Worm (Caenorhabditis elegans) whole organism, L2 larva: Measurements from ENCODE around the gene F07C6.3.

Experiments
- C34F6.9 ChIP-seq: fragments of 150-350 bp; optimal IDR thresholded peaks from 2 replicates; lab custom pipeline; 2014; ENCODE audit warnings: missing biosample characterization, missing genetic modification characterization
- F13H6.1 ChIP-seq: sonication (generic microtip); optimal IDR thresholded peaks from 2 replicates; lab custom pipeline; 2016; ENCODE audit warnings: missing genetic modification characterization, missing compliant biosample characterization
- alr-1 ChIP-seq: fragments of 150-350 bp; optimal IDR thresholded peaks from 2 replicates; lab custom pipeline; 2014; ENCODE audit warnings: missing biosample characterization, missing genetic modification characterization
- aly-2 ChIP-seq: fragments of 150-350 bp; optimal IDR thresholded peaks from 2 replicates; lab custom pipeline; 2014; ENCODE audit warnings: missing biosample characterization, missing genetic modification characterization
- ama-1 ChIP-seq: fragments of 150-350 bp; optimal IDR thresholded peaks from 2 replicates; lab custom pipeline; 2018; ENCODE audit warnings: inconsistent platforms
- blmp-1 ChIP-seq: sonication (generic microtip); optimal IDR thresholded peaks from 2 replicates; lab custom pipeline; 2017; ENCODE audit warnings: missing genetic modification characterization, mild to moderate bottlenecking, missing compliant biosample characterization, antibody characterized with exemption, moderate library complexity; ENCODE audit not compliant: insufficient read depth
- ceh-16 ChIP-seq: fragments of 150-350 bp; optimal IDR thresholded peaks from 2 replicates; lab custom pipeline; 2014; ENCODE audit warnings: missing biosample characterization, missing genetic modification characterization
- ceh-82 ChIP-seq: fragments of 150-350 bp; optimal IDR thresholded peaks from 2 replicates; lab custom pipeline; 2014; ENCODE audit warnings: missing biosample characterization, missing genetic modification characterization
- crh-2 ChIP-seq: sonication (generic microtip); optimal IDR thresholded peaks from 2 replicates; lab custom pipeline; 2017; ENCODE audit warnings: missing biosample characterization, missing genetic modification characterization
- egl-27 ChIP-seq: sonication (generic microtip); optimal IDR thresholded peaks from 3 replicates; lab custom pipeline; 2017; ENCODE audit warnings: missing biosample characterization, missing genetic modification reagents, missing genetic modification characterization
- elt-1 ChIP-seq: fragments of 150-350 bp; optimal IDR thresholded peaks from 2 replicates; lab custom pipeline; 2014; ENCODE audit warnings: missing biosample characterization, missing genetic modification characterization
- elt-3 ChIP-seq: sonication (generic microtip); optimal IDR thresholded peaks from 2 replicates; lab custom pipeline; 2017; ENCODE audit warnings: missing biosample characterization, missing genetic modification characterization
- fos-1 ChIP-seq: fragments of 150-350 bp; optimal IDR thresholded peaks from 2 replicates; lab custom pipeline; 2014; ENCODE audit warnings: missing biosample characterization, missing genetic modification characterization
- gmeb-1 ChIP-seq: fragments of 150-350 bp; optimal IDR thresholded peaks from 2 replicates; lab custom pipeline; 2014; ENCODE audit warnings: missing biosample characterization, missing genetic modification characterization
- lin-11 ChIP-seq: fragments of 150-350 bp; sonication (generic microtip); optimal IDR thresholded peaks from 2 replicates; lab custom pipeline; 2014; ENCODE audit warnings: missing biosample characterization, missing genetic modification characterization, inconsistent platforms, mixed read lengths
- lin-13 ChIP-seq: fragments of 150-350 bp; optimal IDR thresholded peaks from 2 replicates; lab custom pipeline; 2014; ENCODE audit warnings: missing biosample characterization, missing genetic modification reagents, missing genetic modification characterization
- lin-39 ChIP-seq: fragments of 150-350 bp; optimal IDR thresholded peaks from 2 replicates; lab custom pipeline; 2014; ENCODE audit warnings: missing biosample characterization, missing genetic modification reagents, missing genetic modification characterization
- mab-5 ChIP-seq: fragments of 150-350 bp; optimal IDR thresholded peaks from 2 replicates; lab custom pipeline; 2014; ENCODE audit warnings: missing biosample characterization, missing genetic modification characterization
- mbf-1 ChIP-seq: sonication (generic microtip); optimal IDR thresholded peaks from 2 replicates; lab custom pipeline; 2017; ENCODE audit warnings: missing biosample characterization, missing genetic modification characterization
- mdl-1 ChIP-seq, 2 experiments: fragments of 150-350 bp in 1 of 2; sonication (generic microtip) in 1 of 2; optimal IDR thresholded peaks; 2 replicates each; lab custom pipeline; 2017; ENCODE audit warnings: missing biosample characterization in 2 of 2, missing genetic modification characterization in 2 of 2
- nhr-11 ChIP-seq: fragments of 150-350 bp; optimal IDR thresholded peaks from 2 replicates; lab custom pipeline; 2014; ENCODE audit warnings: missing biosample characterization, missing genetic modification characterization
- nhr-129 ChIP-seq: fragments of 150-350 bp; optimal IDR thresholded peaks from 2 replicates; lab custom pipeline; 2014; ENCODE audit warnings: missing biosample characterization, missing genetic modification characterization
- nhr-21 ChIP-seq: fragments of 150-350 bp; optimal IDR thresholded peaks from 2 replicates; lab custom pipeline; 2014; ENCODE audit warnings: missing biosample characterization, missing genetic modification characterization
- nhr-23 ChIP-seq: fragments of 150-350 bp; optimal IDR thresholded peaks from 2 replicates; lab custom pipeline; 2014; ENCODE audit warnings: missing biosample characterization, missing genetic modification reagents, missing genetic modification characterization
- nhr-237 ChIP-seq: fragments of 150-350 bp; optimal IDR thresholded peaks from 2 replicates; lab custom pipeline; 2014; ENCODE audit warnings: missing biosample characterization, missing genetic modification characterization
- nhr-25 ChIP-seq: fragments of 150-350 bp; sonication (generic microtip); optimal IDR thresholded peaks from 3 replicates; lab custom pipeline; 2014; ENCODE audit warnings: missing biosample characterization, missing genetic modification characterization
- nhr-6 ChIP-seq: fragments of 150-350 bp; optimal IDR thresholded peaks from 2 replicates; lab custom pipeline; 2014; ENCODE audit warnings: missing biosample characterization, missing genetic modification characterization
- peb-1 ChIP-seq: fragments of 150-350 bp; optimal IDR thresholded peaks from 2 replicates; lab custom pipeline; 2014; ENCODE audit warnings: missing biosample characterization, missing genetic modification characterization
- sem-4 ChIP-seq: fragments of 150-350 bp; optimal IDR thresholded peaks from 2 replicates; lab custom pipeline; 2014; ENCODE audit warnings: missing biosample characterization, missing genetic modification reagents, missing genetic modification characterization
- sma-3 ChIP-seq: sonication (generic microtip); optimal IDR thresholded peaks from 2 replicates; lab custom pipeline; 2016; ENCODE audit warnings: missing genetic modification reagents, missing genetic modification characterization, missing compliant biosample characterization
- snpc-4 ChIP-seq: fragments of 150-350 bp; optimal IDR thresholded peaks from 2 replicates; lab custom pipeline; 2014; ENCODE audit warnings: missing biosample characterization, missing genetic modification characterization
- unc-39 ChIP-seq: fragments of 150-350 bp; optimal IDR thresholded peaks from 2 replicates; lab custom pipeline; 2014; ENCODE audit warnings: missing biosample characterization, missing genetic modification characterization
- unc-55 ChIP-seq: fragments of 150-350 bp; sonication (generic microtip); optimal IDR thresholded peaks from 3 replicates; lab custom pipeline; 2014; ENCODE audit warnings: missing biosample characterization, missing genetic modification reagents, missing genetic modification characterization
- unc-62 ChIP-seq: fragments of 150-350 bp; optimal IDR thresholded peaks from 2 replicates; lab custom pipeline; 2014; ENCODE audit warnings: missing biosample characterization, missing genetic modification reagents, missing genetic modification characterization
- zag-1 ChIP-seq: fragments of 150-350 bp; optimal IDR thresholded peaks from 2 replicates; lab custom pipeline; 2014; ENCODE audit warnings: missing biosample characterization, missing genetic modification characterization
- ztf-1 ChIP-seq: fragments of 200-800 bp; sonication (Bioruptor generic); conservative IDR thresholded peaks from 2 replicates; pipeline ENCODE4 v1.3.6; 2022; ENCODE audit warnings: missing genetic modification characterization, missing compliant biosample characterization
- ztf-4 ChIP-seq: fragments of 150-350 bp; optimal IDR thresholded peaks from 2 replicates; lab custom pipeline; 2014; ENCODE audit warnings: missing biosample characterization, missing genetic modification characterization

The F07C6.3 gene

DNA sequence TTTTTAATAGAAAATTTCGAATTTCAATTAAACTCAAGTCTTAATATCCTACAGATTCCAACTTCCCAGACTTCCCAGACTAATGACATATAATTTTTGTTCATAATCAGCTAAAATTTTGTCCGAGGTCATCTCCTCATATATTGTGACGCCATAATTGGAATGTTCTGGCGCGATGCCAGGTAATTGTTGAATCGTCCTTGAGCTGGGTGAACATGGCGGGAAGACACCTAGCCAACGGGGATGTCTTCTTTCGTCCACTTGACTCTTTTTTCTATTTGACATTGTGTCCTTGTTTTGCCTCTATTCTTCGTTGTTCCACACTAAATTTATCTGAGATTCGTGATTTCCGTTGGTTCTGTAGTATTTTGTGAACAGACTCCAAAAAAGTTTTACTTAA, 7.8 kb downstream of the F07C6.3 start:
- no peak for TF ChIP-seq aly-2 (tag; lab: Kevin White, UChicago)
- no peak for TF ChIP-seq ceh-16
- no peak for TF ChIP-seq C34F6.9 (tag; lab: Kevin White, UChicago)
- TF ChIP-seq elt-1 (tag; lab: Kevin White, UChicago), result no peak
- no peak for TF ChIP-seq egl-27 (tag; lab: Kevin White, UChicago)
- TF ChIP-seq lin-13 (GFP tag; lab: Kevin White, UChicago), result no peak
- no peak for TF ChIP-seq nhr-6 (tag; lab: Kevin White, UChicago)
- TF ChIP-seq nhr-25 (tag; lab: Kevin White, UChicago), result no peak
- no peak for TF ChIP-seq unc-62

DNA sequence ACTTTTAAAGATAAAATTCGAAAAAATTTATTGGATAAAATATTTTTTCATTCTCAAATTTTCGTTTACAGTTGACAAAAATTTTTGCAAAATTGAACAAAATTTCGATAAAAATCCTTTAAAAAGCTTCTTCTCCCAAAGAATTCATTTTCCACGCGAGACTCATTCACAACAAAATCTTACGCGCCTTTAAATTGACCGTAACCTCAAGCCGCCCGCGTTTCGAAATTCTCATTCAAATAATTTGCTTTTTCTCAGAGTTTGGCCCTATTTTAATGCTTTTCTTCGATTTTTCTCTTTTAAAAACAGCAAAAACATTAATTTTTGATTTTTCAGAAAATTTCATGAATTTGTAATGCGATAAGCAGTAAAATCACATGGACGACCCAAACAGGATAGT, 16.6 kb downstream of the F07C6.3 start, which contains the start of gene F07C6.4:
Gene F07C6.4, plus strand, starts transcription at position 330 of the 400 bp plus-strand sequence.
- no peak for TF ChIP-seq blmp-1 (tag; lab: Kevin White, UChicago)
- no peak for TF ChIP-seq nhr-21 (tag; lab: Kevin White, UChicago)
- TF ChIP-seq unc-39 (tag; lab: Kevin White, UChicago), result no peak
- no peak for TF ChIP-seq mab-5 (tag; lab: Kevin White, UChicago)
- TF ChIP-seq lin-39 (tag; lab: Kevin White, UChicago), result no peak
- no peak for TF ChIP-seq egl-27 (tag; lab: Kevin White, UChicago)
- TF ChIP-seq snpc-4 (tag; lab: Kevin White, UChicago), result no peak
- TF ChIP-seq nhr-237 (tag; lab: Kevin White, UChicago), result no peak
- no peak for TF ChIP-seq ztf-4 (tag; lab: Kevin White, UChicago)
- TF ChIP-seq nhr-6 (tag; lab: Kevin White, UChicago), result no peak
- no peak for TF ChIP-seq mbf-1 (tag; lab: Kevin White, UChicago)
- TF ChIP-seq alr-1 (tag; lab: Kevin White, UChicago), result no peak
- TF ChIP-seq lin-13 (GFP tag; lab: Kevin White, UChicago), result no peak
- TF ChIP-seq mdl-1 (tag; optimal IDR thresholded peaks at IDR 0.05; lab: Kevin White, UChicago), result no peak
- TF ChIP-seq fos-1, result no peak
- TF ChIP-seq elt-3 (tag; lab: Kevin White, UChicago), result no peak
- TF ChIP-seq ceh-82, result no peak

DNA sequence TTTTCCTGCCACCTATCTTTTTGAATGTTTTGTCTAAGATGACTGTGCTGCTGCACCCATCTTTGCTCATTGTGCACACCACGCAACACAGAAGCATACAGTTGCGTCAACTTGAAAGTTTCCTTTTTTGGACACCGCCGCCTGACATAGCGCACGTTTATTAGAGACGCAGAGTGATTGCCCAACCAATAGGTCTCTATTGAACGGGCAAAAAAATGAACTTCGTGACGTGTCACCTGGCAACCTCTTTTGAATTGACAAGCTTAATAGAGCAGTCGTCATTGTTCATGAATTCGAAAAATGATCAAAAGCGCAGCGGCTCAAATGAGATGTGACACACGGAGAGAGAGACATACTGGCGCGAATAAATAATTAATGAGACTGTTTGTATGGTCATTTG, 22.5 kb downstream of the F07C6.3 start:
- TF ChIP-seq gmeb-1 (tag; lab: Kevin White, UChicago) (no peak), nhr-11 (no peak), snpc-4 (tag; lab: Kevin White, UChicago) (no peak), zag-1 (tag; lab: Kevin White, UChicago) (no peak), elt-3 (tag; lab: Kevin White, UChicago) (no peak), mbf-1 (tag; lab: Kevin White, UChicago) (no peak), nhr-21 (tag; lab: Kevin White, UChicago) (no peak), nhr-237 (tag; lab: Kevin White, UChicago) (no peak), fos-1 (no peak), F13H6.1 (tag; lab: Kevin White, UChicago) (no peak), lin-11 (tag; lab: Kevin White, UChicago) (no peak), nhr-23 (tag; lab: Kevin White, UChicago) (no peak), peb-1 (tag; lab: Kevin White, UChicago) (no peak), unc-55 (GFP tag; lab: Kevin White, UChicago) (no peak), ama-1 (lab: Kevin White, UChicago) (no peak), egl-27 (tag; lab: Kevin White, UChicago) (no peak), ztf-4 (tag; lab: Kevin White, UChicago) (no peak), lin-39 (tag; lab: Kevin White, UChicago) (no peak)
- TF ChIP-seq, all 48 proteins: peak for 0

DNA sequence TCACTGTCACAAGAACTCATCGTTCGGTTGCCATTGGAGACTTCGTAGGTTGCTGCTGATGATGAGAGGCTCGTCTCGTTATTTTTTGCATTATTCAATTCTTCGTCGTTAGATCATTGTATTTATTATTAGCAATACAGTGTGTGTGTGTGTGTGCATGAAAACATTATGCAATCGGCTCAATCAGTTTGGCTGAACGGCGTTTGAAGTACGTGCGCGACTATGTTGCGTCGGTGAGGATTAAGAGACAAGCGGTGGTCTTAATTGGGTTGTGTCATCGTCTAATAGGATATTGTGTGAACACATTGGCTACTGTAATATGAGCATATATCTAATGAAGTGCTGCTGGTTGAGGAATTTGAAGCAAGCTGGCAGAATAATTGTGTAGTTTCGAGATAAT, 24.8 kb downstream of the F07C6.3 start:
- TF ChIP-seq ztf-1, result no peak
- no peak for TF ChIP-seq sem-4
- no peak for TF ChIP-seq gmeb-1 (tag; lab: Kevin White, UChicago)
- TF ChIP-seq crh-2, result no peak
- no peak for TF ChIP-seq C34F6.9 (tag; lab: Kevin White, UChicago)
- TF ChIP-seq nhr-129 (tag; lab: Kevin White, UChicago), result no peak
- no peak for TF ChIP-seq zag-1 (tag; lab: Kevin White, UChicago)
- TF ChIP-seq aly-2 (tag; lab: Kevin White, UChicago), result no peak
- TF ChIP-seq snpc-4 (tag; lab: Kevin White, UChicago), result no peak
- TF ChIP-seq unc-39 (tag; lab: Kevin White, UChicago), result no peak
- no peak for TF ChIP-seq sma-3 (GFP tag; lab: Kevin White, UChicago)
- TF ChIP-seq alr-1 (tag; lab: Kevin White, UChicago), result no peak
- no peak for TF ChIP-seq elt-1 (tag; lab: Kevin White, UChicago)
- TF ChIP-seq fos-1, result no peak
